Fruit fly (Drosophila melanogaster): Measurements from ENCODE around the gene Anp.
A peak's percentile ranks its signal among the peaks of the same experiment; 100 is the strongest.

The Anp gene

DNA sequence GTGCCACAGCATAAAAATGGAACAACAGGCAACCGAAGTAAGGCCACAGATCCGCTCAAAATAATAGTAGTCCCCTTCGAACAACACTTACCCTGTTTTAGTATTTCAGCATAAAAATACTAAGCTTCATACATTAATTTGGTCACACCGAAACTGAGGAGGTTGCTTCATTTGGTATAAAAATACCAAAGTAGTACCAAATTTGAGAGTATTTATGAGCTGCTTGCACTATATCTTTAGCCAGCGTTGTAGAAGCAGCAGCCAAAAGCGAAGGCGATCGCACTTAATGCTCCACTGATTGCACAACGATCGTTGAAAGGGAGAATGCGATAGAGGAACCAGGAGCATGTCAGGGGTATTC is 49.2 kb downstream of the Anp start (continued):
- peak; percentile 86 for TF ChIP-seq net (GFP tag; optimal IDR thresholded peaks at IDR 0.05)
- TF ChIP-seq eg (GFP tag; IDR thresholded peaks at IDR 0.05), result peak; percentile 76
- TF ChIP-seq Sox102F (GFP tag; optimal IDR thresholded peaks at IDR 0.05), result peak; percentile 94
- peak; percentile 84 for TF ChIP-seq CG32006 (GFP tag; optimal IDR thresholded peaks at IDR 0.05)
- TF ChIP-seq lz (GFP tag; optimal IDR thresholded peaks at IDR 0.05), result peak; percentile 95
- TF ChIP-seq CG1621 (tag; optimal IDR thresholded peaks at IDR 0.05), result peak; percentile 96
- peak; percentile 47 for TF ChIP-seq dac (GFP tag; optimal IDR thresholded peaks at IDR 0.05)
- peak; percentile 52 for TF ChIP-seq Lpt (GFP tag; optimal IDR thresholded peaks at IDR 0.05)
- TF ChIP-seq Hr39 (GFP tag; optimal IDR thresholded peaks at IDR 0.05), result peak; percentile 91
- TF ChIP-seq Sox15 (GFP tag; optimal IDR thresholded peaks at IDR 0.05), result peak; percentile 83
- peak; percentile 48 for TF ChIP-seq CG6276 (GFP tag; optimal IDR thresholded peaks at IDR 0.05)
- peak; percentile 88 for TF ChIP-seq Ets21C (GFP tag; optimal IDR thresholded peaks at IDR 0.05)
- peak; percentile 88 for TF ChIP-seq CG6808 (GFP tag; optimal IDR thresholded peaks at IDR 0.05)
- peak; percentile 87 for TF ChIP-seq CG9139 (GFP tag; optimal IDR thresholded peaks at IDR 0.05)
- peak; percentile 89 for TF ChIP-seq OdsH (GFP tag; optimal IDR thresholded peaks at IDR 0.05)
- TF ChIP-seq achi (GFP tag; optimal IDR thresholded peaks at IDR 0.05), result peak; percentile 91
- peak; percentile 89 for TF ChIP-seq dsx (GFP tag; optimal IDR thresholded peaks at IDR 0.05; ENCODE audit: poor library complexity, severe bottlenecking)
- TF ChIP-seq Smox (GFP tag; optimal IDR thresholded peaks at IDR 0.05), result peak; percentile 88

DNA sequence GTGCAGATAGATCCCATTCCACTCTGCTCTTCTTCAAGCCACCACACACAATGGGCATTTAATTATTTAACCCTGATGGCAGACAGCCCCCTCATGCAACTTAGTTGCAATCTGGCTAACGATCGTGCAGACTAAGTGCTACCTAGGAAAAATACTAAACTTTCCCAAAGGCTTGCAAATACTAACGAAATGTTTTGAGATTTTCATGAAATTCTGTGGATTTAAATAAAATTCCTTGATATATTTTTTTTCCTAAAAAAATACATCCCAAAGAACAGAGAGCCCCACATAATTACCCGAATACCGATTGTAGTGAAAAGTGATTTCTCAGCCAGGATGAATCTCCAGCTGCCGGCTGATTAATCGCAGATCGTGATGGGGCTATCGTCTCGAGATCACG is 49.8 kb downstream of the Anp start:
- TF ChIP-seq Eip75B (GFP tag; optimal IDR thresholded peaks at IDR 0.05) (peak; percentile 44), ss (GFP tag; optimal IDR thresholded peaks at IDR 0.05) (peak in 1 of 2 experiments; percentile 45), Sox14 (GFP tag; optimal IDR thresholded peaks at IDR 0.05) (peak; percentile 37), CG34406 (GFP tag; optimal IDR thresholded peaks at IDR 0.05) (peak; percentile 17), fd59A (GFP tag; optimal IDR thresholded peaks at IDR 0.05) (peak; percentile 75), CG8119 (GFP tag; IDR thresholded peaks at IDR 0.05) (peak; percentile 33; the same call in 2 of the 3 replicates), Hr38 (GFP tag; optimal IDR thresholded peaks at IDR 0.05) (no peak), net (GFP tag; optimal IDR thresholded peaks at IDR 0.05) (peak; percentile 35), Sox15 (GFP tag; optimal IDR thresholded peaks at IDR 0.05) (no peak), Hr4 (GFP tag; optimal IDR thresholded peaks at IDR 0.05) (peak; percentile 21), CG3919 (GFP tag; optimal IDR thresholded peaks at IDR 0.05) (peak; percentile 66), lz (GFP tag; optimal IDR thresholded peaks at IDR 0.05) (no peak), eg (GFP tag; IDR thresholded peaks at IDR 0.05) (no peak), CG10631 (GFP tag; optimal IDR thresholded peaks at IDR 0.05) (peak; percentile 72), Lpt (GFP tag; optimal IDR thresholded peaks at IDR 0.05) (no peak), CG10669 (GFP tag; optimal IDR thresholded peaks at IDR 0.05) (peak; percentile 87), CG8319 (GFP tag; optimal IDR thresholded peaks at IDR 0.05) (peak; percentile 36), spab (GFP tag; optimal IDR thresholded peaks at IDR 0.05) (peak; percentile 69), CG16779 (tag; optimal IDR thresholded peaks at IDR 0.05) (no peak), acj6 (GFP tag; optimal IDR thresholded peaks at IDR 0.05) (peak; percentile 24), Blimp-1 (GFP tag; optimal IDR thresholded peaks at IDR 0.05) (no peak), dsx (GFP tag; optimal IDR thresholded peaks at IDR 0.05; ENCODE audit: poor library complexity, severe bottlenecking) (peak; percentile 100), CG6163 (GFP tag; IDR thresholded peaks at IDR 0.05) (peak; percentile 64), CG6792 (GFP tag; optimal IDR thresholded peaks at IDR 0.05) (peak; percentile 15), Ets21C (GFP tag; optimal IDR thresholded peaks at IDR 0.05) (no peak), pdm3 (GFP tag; optimal IDR thresholded peaks at IDR 0.05) (peak; percentile 42), esn (GFP tag; optimal IDR thresholded peaks at IDR 0.05) (no peak), Sox102F (GFP tag; optimal IDR thresholded peaks at IDR 0.05) (no peak), OdsH (GFP tag; optimal IDR thresholded peaks at IDR 0.05) (peak; percentile 40), fkh (GFP tag; optimal IDR thresholded peaks at IDR 0.05) (no peak), svp (GFP tag) (no peak), Met (GFP tag; optimal IDR thresholded peaks at IDR 0.05) (peak; percentile 31), Eip93F (GFP tag; optimal IDR thresholded peaks at IDR 0.05) (no peak), CG31627 (GFP tag; optimal IDR thresholded peaks at IDR 0.05) (no peak), CG9139 (GFP tag; optimal IDR thresholded peaks at IDR 0.05) (peak; percentile 43), CG11294 (GFP tag; IDR thresholded peaks at IDR 0.05) (no peak), salr (GFP tag; optimal IDR thresholded peaks at IDR 0.05) (peak in 1 of 2 experiments; percentile 67), Hr39 (GFP tag; optimal IDR thresholded peaks at IDR 0.05) (no peak), Smox (GFP tag; optimal IDR thresholded peaks at IDR 0.05) (no peak), CG6854 (GFP tag; optimal IDR thresholded peaks at IDR 0.05) (no peak), CG8632 (GFP tag; optimal IDR thresholded peaks at IDR 0.05) (no peak), dac (GFP tag; optimal IDR thresholded peaks at IDR 0.05) (no peak), Ets96B (tag; optimal IDR thresholded peaks at IDR 0.05) (peak; percentile 85), CG32006 (GFP tag; optimal IDR thresholded peaks at IDR 0.05) (no peak)
